Worm (Caenorhabditis elegans) whole organism, late embryonic: ENCODE measurements around the gene Y53C12A.10.

ENCODE experiments used
- ama-1 ChIP-seq: fragments of 150-350 bp; optimal IDR thresholded peaks from 2 replicates; lab custom pipeline; 2014
- ceh-2 ChIP-seq: sonication (generic microtip); optimal IDR thresholded peaks from 2 replicates; lab custom pipeline; 2016; ENCODE audit warnings: missing genotype, missing genetic modification characterization, missing compliant biosample characterization
- dmd-4 ChIP-seq: sonication (generic microtip); optimal IDR thresholded peaks from 2 replicates; lab custom pipeline; 2016; ENCODE audit warnings: borderline replicate concordance, missing genetic modification characterization, missing compliant biosample characterization
- dve-1 ChIP-seq: sonication (generic microtip); optimal IDR thresholded peaks from 2 replicates; lab custom pipeline; 2017; ENCODE audit warnings: antibody characterized with exemption, mild to moderate bottlenecking, missing genetic modification characterization, missing compliant biosample characterization
- fkh-10 ChIP-seq: fragments of 150-350 bp; optimal IDR thresholded peaks from 2 replicates; lab custom pipeline; 2014; ENCODE audit warnings: missing biosample characterization, missing genetic modification reagents, missing genetic modification characterization
- hlh-13 ChIP-seq: fragments of 200-800 bp; sonication (Bioruptor generic); optimal IDR thresholded peaks from 2 replicates; lab custom pipeline; 2018; ENCODE audit warnings: mild to moderate bottlenecking, missing genetic modification characterization, missing compliant biosample characterization
- pha-4 ChIP-seq: fragments of 150-350 bp; optimal IDR thresholded peaks from 2 replicates; lab custom pipeline; 2018; ENCODE audit warnings: missing biosample characterization, missing genetic modification reagents, missing genetic modification characterization
- ref-2 ChIP-seq: sonication (generic microtip); optimal IDR thresholded peaks from 2 replicates; lab custom pipeline; 2016; ENCODE audit warnings: missing genetic modification characterization, missing compliant biosample characterization
- sox-2 ChIP-seq: fragments of 200-800 bp; sonication (Bioruptor generic); IDR thresholded peaks from 2 replicates; pipeline ENCODE4 v1.3.6; 2022; ENCODE audit warnings: missing genetic modification reagents, missing genetic modification characterization, missing compliant biosample characterization
- sox-4 ChIP-seq: sonication (generic microtip); optimal IDR thresholded peaks from 2 replicates; lab custom pipeline; 2017; ENCODE audit warnings: mild to moderate bottlenecking, missing genetic modification characterization, inconsistent platforms, missing compliant biosample characterization
- unc-3 ChIP-seq, 2 experiments: fragments of 200-800 bp in 1 of 2; sonication (Bioruptor generic) in 1 of 2; sonication (generic microtip) in 1 of 2; conservative IDR thresholded peaks in 1 of 2; optimal IDR thresholded peaks in 1 of 2; 2 replicates each; pipeline versions ENCODE4 v1.3.6 to Lab custom; 2016 to 2022; ENCODE audit warnings: missing compliant biosample characterization in 2 of 2, missing genetic modification characterization in 2 of 2, missing genetic modification reagents in 1 of 2

ce11 chrII:9725056-9725455, 20.4 kb upstream of the Y53C12A.10 start:
- TF ChIP-seq unc-3 (GFP tag; conservative IDR thresholded peaks at IDR 0.05; lab: Robert Waterston, UW), result no peak
- no peak for TF ChIP-seq unc-3 (tag; optimal IDR thresholded peaks at IDR 0.05; lab: Kevin White, UChicago)
- no peak for TF ChIP-seq ama-1
- TF ChIP-seq hlh-13 (GFP tag; lab: Kevin White, UChicago), result no peak
- TF ChIP-seq pha-4 (tag; lab: Kevin White, UChicago), result no peak
- TF ChIP-seq dve-1 (tag; lab: Kevin White, UChicago), result no peak
- no peak for TF ChIP-seq ceh-2 (tag; lab: Kevin White, UChicago)
- TF ChIP-seq sox-4 (tag; lab: Kevin White, UChicago), result no peak
- TF ChIP-seq fkh-10 (GFP tag; lab: Kevin White, UChicago), result no peak
- TF ChIP-seq ref-2 (tag; lab: Kevin White, UChicago), result no peak
- TF ChIP-seq dmd-4 (tag; lab: Kevin White, UChicago), result no peak
- no peak for TF ChIP-seq sox-2
